Fruit fly (Drosophila melanogaster) whole organism, embryonic: ENCODE results near the gene Agxt.

Source experiments
- Ada2b ChIP-seq: fragments of 200-800 bp; sonication (Bioruptor generic); IDR thresholded peaks from 2 replicates; pipeline ENCODE4 v1.3.6; 2022; ENCODE audit warnings: missing biosample characterization, missing genetic modification characterization
- Atf-2 ChIP-seq: fragments of 200-800 bp; sonication (Bioruptor generic); optimal IDR thresholded peaks from 2 replicates; lab custom pipeline; 2016; ENCODE audit warnings: missing biosample characterization, missing genetic modification characterization
- CG10209 ChIP-seq: fragments of 200-800 bp; sonication (Bioruptor generic); optimal IDR thresholded peaks from 3 replicates; lab custom pipeline; 2017; ENCODE audit warnings: missing biosample characterization, mild to moderate bottlenecking, missing genetic modification characterization, missing genetic modification reagents
- CG11695 ChIP-seq: fragments of 200-800 bp; sonication (Bioruptor generic); IDR thresholded peaks from 3 replicates; pipeline ENCODE4 v1.3.6; 2022; ENCODE audit warnings: missing biosample characterization, missing genetic modification characterization
- CG12769 ChIP-seq: fragments of 200-800 bp; sonication (Bioruptor generic); optimal IDR thresholded peaks from 2 replicates; lab custom pipeline; 2019; ENCODE audit warnings: missing biosample characterization, mild to moderate bottlenecking, missing genetic modification characterization, moderate library complexity
- CG13296 ChIP-seq: fragments of 200-800 bp; sonication (Bioruptor generic); optimal IDR thresholded peaks from 3 replicates; lab custom pipeline; 2018; ENCODE audit warnings: missing biosample characterization, mild to moderate bottlenecking, missing genetic modification characterization
- CG1603 ChIP-seq: fragments of 200-800 bp; sonication (Bioruptor generic); optimal IDR thresholded peaks from 2 replicates; lab custom pipeline; 2019; ENCODE audit warnings: missing biosample characterization, mild to moderate bottlenecking, missing genetic modification characterization, moderate library complexity
- CG17359 ChIP-seq: fragments of 200-800 bp; sonication (Bioruptor generic); optimal IDR thresholded peaks from 3 replicates; lab custom pipeline; 2018; ENCODE audit warnings: missing biosample characterization, mild to moderate bottlenecking, missing genetic modification characterization, moderate library complexity
- CG17568 ChIP-seq: fragments of 200-800 bp; sonication (Bioruptor generic); optimal IDR thresholded peaks from 2 replicates; lab custom pipeline; 2018; ENCODE audit warnings: missing biosample characterization, mild to moderate bottlenecking, missing genetic modification characterization, moderate library complexity
- CG1792 ChIP-seq: fragments of 200-800 bp; sonication (Bioruptor generic); optimal IDR thresholded peaks from 2 replicates; lab custom pipeline; 2016; ENCODE audit warnings: missing biosample characterization, missing genetic modification characterization
- CG18011 ChIP-seq: fragments of 200-800 bp; sonication (Bioruptor generic); optimal IDR thresholded peaks from 2 replicates; lab custom pipeline; 2017; ENCODE audit warnings: missing biosample characterization, missing genetic modification characterization, mild to moderate bottlenecking, moderate library complexity, missing genotype
- CG18599 ChIP-seq: fragments of 200-800 bp; sonication (Bioruptor generic); optimal IDR thresholded peaks from 3 replicates; lab custom pipeline; 2017; ENCODE audit warnings: missing biosample characterization, missing genetic modification characterization, mild to moderate bottlenecking, moderate library complexity, missing genetic modification reagents
- CG2120 ChIP-seq: fragments of 200-800 bp; sonication (Bioruptor generic); optimal IDR thresholded peaks from 3 replicates; lab custom pipeline; 2016; ENCODE audit warnings: missing biosample characterization, missing genetic modification characterization
- CG33557 ChIP-seq: fragments of 200-800 bp; sonication (Bioruptor generic); optimal IDR thresholded peaks from 2 replicates; lab custom pipeline; 2019; ENCODE audit warnings: missing biosample characterization, mild to moderate bottlenecking, missing genetic modification characterization, moderate library complexity
- CG4282 ChIP-seq: fragments of 200-800 bp; sonication (Bioruptor generic); optimal IDR thresholded peaks from 2 replicates; lab custom pipeline; 2016; ENCODE audit warnings: missing biosample characterization, missing genetic modification characterization
- CG4854 ChIP-seq: fragments of 200-800 bp; sonication (Bioruptor generic); optimal IDR thresholded peaks from 2 replicates; lab custom pipeline; 2016; ENCODE audit warnings: missing biosample characterization, missing genetic modification characterization, inconsistent platforms
- CG7271 ChIP-seq: fragments of 200-800 bp; sonication (Bioruptor generic); optimal IDR thresholded peaks from 2 replicates; lab custom pipeline; 2018; ENCODE audit warnings: missing biosample characterization, mild to moderate bottlenecking, missing genetic modification characterization, moderate library complexity
- CG8944 ChIP-seq: fragments of 200-800 bp; sonication (Bioruptor generic); optimal IDR thresholded peaks from 3 replicates; lab custom pipeline; 2016; ENCODE audit warnings: missing biosample characterization, missing genetic modification characterization
- Dek ChIP-seq: fragments of 200-800 bp; sonication (Bioruptor generic); optimal IDR thresholded peaks from 3 replicates; lab custom pipeline; 2019; ENCODE audit warnings: missing biosample characterization, mild to moderate bottlenecking, missing genetic modification characterization, moderate library complexity
- Elba2 ChIP-seq: fragments of 200-800 bp; sonication (Bioruptor generic); optimal IDR thresholded peaks from 3 replicates; lab custom pipeline; 2016; ENCODE audit warnings: missing biosample characterization, missing genetic modification characterization
- HLH3B ChIP-seq: fragments of 200-800 bp; sonication (Bioruptor generic); IDR thresholded peaks from 2 replicates; pipeline ENCODE4 v1.3.6; 2022; ENCODE audit warnings: missing biosample characterization, missing genetic modification characterization
- Hmr ChIP-seq: fragments of 200-800 bp; sonication (Bioruptor generic); optimal IDR thresholded peaks from 3 replicates; lab custom pipeline; 2017; ENCODE audit warnings: mild to moderate bottlenecking, missing biosample characterization, missing genetic modification reagents, missing genetic modification characterization
- Hsf ChIP-seq: fragments of 200-800 bp; sonication (Bioruptor generic); optimal IDR thresholded peaks from 3 replicates; lab custom pipeline; 2016; ENCODE audit warnings: missing biosample characterization, missing genetic modification characterization
- Jarid2 ChIP-seq: fragments of 200-800 bp; sonication (Bioruptor generic); optimal IDR thresholded peaks from 3 replicates; lab custom pipeline; 2017; ENCODE audit warnings: mild to moderate bottlenecking, missing biosample characterization, missing genetic modification reagents, missing genetic modification characterization
- Lpt ChIP-seq: fragments of >200 bp; optimal IDR thresholded peaks from 2 replicates; lab custom pipeline; 2018; ENCODE audit warnings: missing biosample characterization, missing genetic modification characterization
- MBD-R2 ChIP-seq: fragments of 200-800 bp; sonication (Bioruptor generic); IDR thresholded peaks from 2 replicates; pipeline ENCODE4 v1.3.6; 2022; ENCODE audit warnings: missing biosample characterization, missing genetic modification characterization
- MESR4 ChIP-seq: fragments of 200-800 bp; sonication (Bioruptor generic); optimal IDR thresholded peaks from 2 replicates; lab custom pipeline; 2018; ENCODE audit warnings: missing biosample characterization, mild to moderate bottlenecking, missing genetic modification characterization, moderate library complexity
- Nf-YB ChIP-seq: fragments of 200-800 bp; sonication (Bioruptor generic); optimal IDR thresholded peaks from 3 replicates; lab custom pipeline; 2019; ENCODE audit warnings: missing biosample characterization, mild to moderate bottlenecking, missing genetic modification characterization, moderate library complexity
- Rfx ChIP-seq: fragments of 200-800 bp; sonication (Bioruptor generic); IDR thresholded peaks from 2 replicates; pipeline ENCODE4 v1.3.6; 2022; ENCODE audit warnings: missing biosample characterization, missing genetic modification characterization
- Spps ChIP-seq: fragments of 200-800 bp; sonication (Bioruptor generic); optimal IDR thresholded peaks from 2 replicates; lab custom pipeline; 2018; ENCODE audit warnings: missing biosample characterization, mild to moderate bottlenecking, missing genetic modification characterization
- Taf1 ChIP-seq: fragments of 200-800 bp; sonication (Bioruptor generic); IDR thresholded peaks from 2 replicates; pipeline ENCODE4 v1.3.6; 2022; ENCODE audit warnings: missing biosample characterization, missing genetic modification characterization
- ab ChIP-seq: fragments of 200-800 bp; sonication (Bioruptor generic); optimal IDR thresholded peaks from 2 replicates; lab custom pipeline; 2016; ENCODE audit warnings: missing biosample characterization, missing genetic modification characterization
- br ChIP-seq: fragments of >200 bp; optimal IDR thresholded peaks from 2 replicates; lab custom pipeline; 2017
- corto ChIP-seq: fragments of 200-800 bp; sonication (Bioruptor generic); optimal IDR thresholded peaks from 2 replicates; lab custom pipeline; 2016; ENCODE audit warnings: missing biosample characterization, mild to moderate bottlenecking, missing genetic modification characterization, moderate library complexity
- cwo ChIP-seq: fragments of 200-800 bp; sonication (Bioruptor generic); optimal IDR thresholded peaks from 3 replicates; lab custom pipeline; 2017; ENCODE audit warnings: missing biosample characterization, missing genetic modification characterization, mild to moderate bottlenecking, moderate library complexity, missing genetic modification reagents
- dmrt99B ChIP-seq: fragments of 200-800 bp; sonication (Bioruptor generic); optimal IDR thresholded peaks from 2 replicates; lab custom pipeline; 2018; ENCODE audit warnings: missing biosample characterization, mild to moderate bottlenecking, missing genetic modification characterization, moderate library complexity
- gro ChIP-seq: fragments of 200-800 bp; sonication (Bioruptor generic); optimal IDR thresholded peaks from 2 replicates; lab custom pipeline; 2016; ENCODE audit warnings: missing biosample characterization, missing genetic modification characterization
- hb ChIP-seq: fragments of 200-800 bp; sonication (Bioruptor generic); IDR thresholded peaks from 3 replicates; pipeline ENCODE4 v1.3.6; 2022; ENCODE audit warnings: missing biosample characterization, missing genetic modification characterization; ENCODE audit not compliant: partially characterized antibody
- kni ChIP-seq: fragments of 200-800 bp; sonication (Bioruptor generic); optimal IDR thresholded peaks from 3 replicates; lab custom pipeline; 2017; ENCODE audit warnings: mild to moderate bottlenecking, missing biosample characterization, missing genetic modification reagents, missing genetic modification characterization
- nmo ChIP-seq: fragments of 200-800 bp; sonication (Bioruptor generic); optimal IDR thresholded peaks from 2 replicates; lab custom pipeline; 2018; ENCODE audit warnings: missing biosample characterization, mild to moderate bottlenecking, missing genetic modification characterization, moderate library complexity
- oc ChIP-seq: fragments of 200-800 bp; sonication (Bioruptor generic); optimal IDR thresholded peaks from 2 replicates; lab custom pipeline; 2018; ENCODE audit warnings: missing biosample characterization, mild to moderate bottlenecking, missing genetic modification characterization, moderate library complexity
- onecut ChIP-seq: fragments of 200-800 bp; sonication (Bioruptor generic); IDR thresholded peaks from 2 replicates; pipeline ENCODE4 v1.3.6; 2022; ENCODE audit warnings: missing biosample characterization, missing genetic modification characterization
- phol ChIP-seq: fragments of 200-800 bp; sonication (Bioruptor generic); optimal IDR thresholded peaks from 3 replicates; lab custom pipeline; 2018; ENCODE audit warnings: missing biosample characterization, mild to moderate bottlenecking, missing genetic modification characterization, moderate library complexity
- pros ChIP-seq: fragments of 200-800 bp; sonication (Bioruptor generic); optimal IDR thresholded peaks from 3 replicates; lab custom pipeline; 2019; ENCODE audit warnings: missing biosample characterization, mild to moderate bottlenecking, missing genetic modification characterization, moderate library complexity
- pum ChIP-seq: fragments of 200-800 bp; sonication (Bioruptor generic); optimal IDR thresholded peaks from 2 replicates; lab custom pipeline; 2016; ENCODE audit warnings: missing biosample characterization, missing genetic modification characterization
- row ChIP-seq: fragments of 200-800 bp; sonication (Bioruptor generic); IDR thresholded peaks from 3 replicates; pipeline ENCODE4 v1.3.6; 2022; ENCODE audit warnings: missing biosample characterization, missing genetic modification characterization
- sd ChIP-seq: fragments of 200-800 bp; sonication (Bioruptor generic); optimal IDR thresholded peaks from 3 replicates; lab custom pipeline; 2018; ENCODE audit warnings: missing biosample characterization, mild to moderate bottlenecking, missing genetic modification characterization, moderate library complexity
- shn ChIP-seq: fragments of 200-800 bp; sonication (Bioruptor generic); optimal IDR thresholded peaks from 3 replicates; lab custom pipeline; 2016; ENCODE audit warnings: missing biosample characterization, missing genetic modification characterization
- wor ChIP-seq: fragments of 200-800 bp; sonication (Bioruptor generic); IDR thresholded peaks from 2 replicates; pipeline ENCODE4 v1.3.6; 2022; ENCODE audit warnings: missing biosample characterization, missing genetic modification characterization
- zf30C ChIP-seq: fragments of 200-800 bp; sonication (Bioruptor generic); optimal IDR thresholded peaks from 3 replicates; lab custom pipeline; 2018; ENCODE audit warnings: missing biosample characterization, mild to moderate bottlenecking, missing genetic modification characterization
- zfh2 ChIP-seq: fragments of 200-800 bp; sonication (Bioruptor generic); optimal IDR thresholded peaks from 2 replicates; lab custom pipeline; 2016; ENCODE audit warnings: missing biosample characterization, missing genetic modification characterization

The Agxt gene

DNA sequence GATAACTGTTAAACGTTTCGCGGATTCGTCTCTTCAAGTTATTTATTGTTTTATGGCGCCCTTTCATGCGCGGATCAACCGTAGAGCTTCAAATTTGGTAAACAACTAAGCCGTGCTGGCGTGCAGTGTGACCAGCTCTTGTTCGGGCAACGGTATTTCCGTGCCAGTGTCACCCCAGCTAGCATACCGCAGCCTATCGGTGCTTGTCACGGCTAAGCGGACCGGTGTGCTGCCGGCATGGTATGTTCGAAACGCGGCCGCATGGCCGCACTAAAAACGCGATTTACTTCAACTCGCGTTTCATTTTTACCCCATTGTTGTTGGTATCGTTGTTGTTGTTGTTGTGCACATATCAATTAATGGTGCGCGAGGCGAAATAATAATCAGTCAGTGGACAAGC is 4.5 kb upstream of the Agxt start, which contains the start of the genes CG42340 and CG3918 (continued):
- TF ChIP-seq onecut (GFP tag; lab: Robert Waterston, UW) (no peak), CG1603 (peak; percentile 88), shn (GFP tag; lab: Kevin White, UChicago) (peak; percentile 28), hb (GFP tag; lab: Robert Waterston, UW) (0 out of 3 replicates have a peak, but pooled peaks have one; percentile 28), MBD-R2 (GFP tag; lab: Robert Waterston, UW) (peak; percentile 97), CG13296 (GFP tag; lab: Kevin White, UChicago) (no peak), CG33557 (GFP tag; lab: Kevin White, UChicago) (no peak), zf30C (GFP tag; lab: Kevin White, UChicago) (no peak), Ada2b (GFP tag; lab: Robert Waterston, UW) (no peak), row (GFP tag; lab: Robert Waterston, UW) (peak; percentile 44; the same call in 1 of the 3 replicates), CG7271 (tag; lab: Kevin White, UChicago) (no peak), Rfx (GFP tag; lab: Robert Waterston, UW) (peak; percentile 60), wor (no peak), kni (GFP tag; lab: Kevin White, UChicago) (no peak), Dek (tag; lab: Kevin White, UChicago) (peak; percentile 13), Elba2 (GFP tag; lab: Kevin White, UChicago) (peak; percentile 58), CG2120 (GFP tag; lab: Kevin White, UChicago) (peak; percentile 44), MESR4 (peak; percentile 86), CG11695 (GFP tag; lab: Robert Waterston, UW) (no peak), oc (peak; percentile 40), Jarid2 (GFP tag; lab: Kevin White, UChicago) (peak; percentile 83), CG17568 (no peak), ab (GFP tag; lab: Kevin White, UChicago) (no peak), CG4854 (GFP tag; lab: Kevin White, UChicago) (no peak), Taf1 (GFP tag; lab: Robert Waterston, UW) (no peak), CG8944 (GFP tag; lab: Kevin White, UChicago) (no peak), Atf-2 (GFP tag; lab: Kevin White, UChicago) (no peak), CG17359 (tag; lab: Kevin White, UChicago) (no peak), CG10209 (GFP tag; lab: Kevin White, UChicago) (peak; percentile 16), CG18011 (GFP tag; lab: Kevin White, UChicago) (no peak), CG12769 (tag; lab: Kevin White, UChicago) (peak; percentile 60), gro (GFP tag; lab: Kevin White, UChicago) (peak; percentile 27), nmo (GFP tag; lab: Kevin White, UChicago) (peak; percentile 61), CG1792 (no peak), CG18599 (GFP tag; lab: Kevin White, UChicago) (peak; percentile 27), br (lab: Kevin White, UChicago) (no peak), HLH3B (GFP tag; lab: Robert Waterston, UW) (0 out of 2 replicates have a peak, but pooled peaks have one; percentile 11), pros (GFP tag; lab: Kevin White, UChicago) (no peak), pum (GFP tag; lab: Kevin White, UChicago) (no peak), Hsf (no peak), Lpt (GFP tag; lab: Kevin White, UChicago) (no peak), cwo (GFP tag; lab: Kevin White, UChicago) (no peak), phol (tag; lab: Kevin White, UChicago) (peak; percentile 67), zfh2 (GFP tag; lab: Kevin White, UChicago) (peak; percentile 38), Hmr (GFP tag; lab: Kevin White, UChicago) (peak; percentile 94), CG4282 (peak; percentile 28), sd (tag; lab: Kevin White, UChicago) (peak; percentile 78), Spps (tag; lab: Kevin White, UChicago) (no peak), corto (GFP tag; lab: Kevin White, UChicago) (no peak), dmrt99B (tag; lab: Kevin White, UChicago) (no peak), Nf-YB (GFP tag; lab: Kevin White, UChicago) (peak; percentile 7)
